Worm (Caenorhabditis elegans) whole organism, dauer: Measurements from ENCODE around the gene C44B11.1.

ENCODE experiments used
- unc-62 ChIP-seq: sonication (generic microtip); optimal IDR thresholded peaks from 2 replicates; lab custom pipeline; 2017; ENCODE audit warnings: missing biosample characterization, missing genetic modification reagents, missing genetic modification characterization

The C44B11.1 gene

DNA sequence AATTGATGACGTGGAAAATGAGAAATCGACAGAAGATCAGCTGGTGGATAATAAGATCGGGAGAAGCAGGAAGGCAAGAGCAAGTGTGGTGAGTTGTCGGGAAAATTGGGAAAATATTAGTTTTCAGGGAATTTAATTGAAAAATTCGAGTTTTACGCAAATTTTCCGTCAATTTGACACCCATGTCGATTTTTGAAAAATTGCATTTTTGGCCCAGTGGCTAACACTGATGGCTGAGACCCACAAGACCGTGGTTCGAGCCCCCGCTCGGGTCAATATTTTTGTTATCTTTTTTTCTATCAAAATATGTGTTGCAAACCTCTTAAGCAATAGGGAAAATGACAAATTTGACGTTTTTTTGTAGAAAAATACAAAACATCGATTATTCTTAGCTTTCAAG, 33.5 kb downstream of the C44B11.1 start:
- no peak for TF ChIP-seq unc-62 (GFP tag; lab: Kevin White, UChicago)

DNA sequence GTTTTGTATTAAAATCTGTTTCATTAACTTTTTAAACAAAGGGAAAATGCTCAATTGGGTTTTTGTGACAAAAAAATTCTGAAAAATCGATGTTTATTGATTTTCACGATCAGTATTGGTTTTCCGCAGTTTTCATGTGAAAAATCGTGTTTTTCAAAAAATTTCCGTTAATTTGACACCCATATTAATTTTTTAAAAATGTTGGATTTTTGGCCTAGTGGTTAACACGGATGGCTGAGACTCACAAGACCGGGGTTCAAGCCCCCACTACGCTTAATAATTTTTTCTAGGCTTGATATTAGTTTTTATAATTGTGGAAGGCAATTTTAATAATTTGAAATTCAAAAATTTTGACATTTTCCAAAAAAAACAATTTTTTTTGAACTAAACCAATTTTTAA, 35.6 kb downstream of the C44B11.1 start:
- no peak for TF ChIP-seq unc-62 (GFP tag; lab: Kevin White, UChicago)

DNA sequence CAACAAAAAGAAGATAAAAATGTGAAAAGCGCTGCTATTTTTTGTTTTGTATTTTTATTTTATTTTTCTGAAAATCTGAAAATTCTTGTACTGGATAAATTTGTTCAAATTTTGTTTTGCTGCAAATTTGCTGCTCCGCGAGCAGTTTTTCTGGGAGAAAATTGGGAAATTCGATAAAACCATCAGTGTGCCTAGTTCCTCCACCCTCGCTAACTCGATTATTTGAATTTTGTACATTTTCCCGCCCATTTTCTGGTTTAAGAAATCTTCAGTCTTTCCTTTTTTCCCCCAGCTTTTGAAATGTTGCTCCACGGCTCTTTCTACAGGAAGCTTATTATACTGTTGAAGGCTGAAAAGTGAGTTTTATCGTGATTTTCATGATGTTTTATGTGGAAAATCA, 36.1 kb downstream of the C44B11.1 start, which contains the start of gene R148.8:
Gene R148.8 (plus strand): TSS at position 301 of the 400 bp plus-strand sequence.
- no peak for TF ChIP-seq unc-62 (GFP tag; lab: Kevin White, UChicago)

DNA sequence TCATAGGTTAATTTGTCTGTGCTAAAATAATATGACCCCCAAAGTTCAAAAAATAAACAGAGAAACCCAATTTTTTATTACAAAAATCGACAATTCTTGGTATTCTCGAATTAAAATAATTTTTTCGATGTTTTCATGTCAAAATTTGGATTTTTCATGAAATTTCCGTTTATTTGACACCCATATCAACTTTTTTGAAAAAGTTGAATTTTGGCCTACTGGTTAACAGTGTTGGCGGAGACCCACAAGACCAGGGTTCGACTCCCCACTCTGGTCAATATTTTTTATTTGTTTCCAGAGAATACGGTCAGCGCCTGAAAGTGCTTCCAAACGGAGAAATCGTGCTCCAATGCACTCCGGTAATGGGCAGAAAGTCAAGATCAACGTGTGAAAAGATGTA, 36.7 kb downstream of the C44B11.1 start:
- TF ChIP-seq unc-62 (GFP tag; lab: Kevin White, UChicago): no peak

DNA sequence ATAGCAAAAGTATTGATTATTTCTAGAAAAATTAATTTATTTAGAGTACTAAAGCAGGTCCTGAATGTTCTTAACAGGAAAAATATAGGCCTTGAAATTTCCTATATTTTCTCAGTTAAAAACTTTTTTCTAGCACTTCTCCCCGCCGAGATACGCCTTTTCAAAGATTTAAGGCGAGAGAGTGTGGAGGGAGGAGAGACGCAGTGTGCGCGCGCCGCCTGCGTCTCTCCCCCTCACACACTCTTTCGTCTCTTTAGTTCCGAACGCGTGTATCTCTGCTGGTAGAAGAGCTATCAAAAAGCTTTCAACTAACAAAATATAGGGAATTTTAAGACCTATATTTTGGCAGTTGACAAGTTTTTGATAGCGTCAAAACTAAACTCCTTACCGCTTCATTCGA, 42.8 kb downstream of the C44B11.1 start:
- no peak for TF ChIP-seq unc-62 (GFP tag; lab: Kevin White, UChicago)

- TF ChIP-seq unc-62 (GFP tag; lab: Kevin White, UChicago): no peak
Measured at ce11 chrIII:3198307-3198706, 43.2 kb downstream of the C44B11.1 start, which contains the start of gene R148.7. R148.7 (minus strand) TSS chrIII:3198407.

ce11 chrIII:3199416-3199815, 44.3 kb downstream of the C44B11.1 start, which contains the start of gene heh-1:
heh-1 (minus strand) TSS chrIII:3199516.
- no peak for TF ChIP-seq unc-62 (GFP tag; lab: Kevin White, UChicago)

- no peak for TF ChIP-seq unc-62 (GFP tag; lab: Kevin White, UChicago)
Measured at ce11 chrIII:3200563-3200962, 45.5 kb downstream of the C44B11.1 start.

- no peak for TF ChIP-seq unc-62 (GFP tag; lab: Kevin White, UChicago)
Measured at ce11 chrIII:3203589-3203988, 48.5 kb downstream of the C44B11.1 start.
